Worm (Caenorhabditis elegans) whole organism, young adult: ENCODE data around the gene alx-1.

Experiments used
- B0336.3 ChIP-seq: fragments of 200-800 bp; sonication (Bioruptor generic); IDR thresholded peaks from 2 replicates; pipeline ENCODE4 v1.3.6; 2022; ENCODE audit warnings: missing genetic modification characterization, missing compliant biosample characterization
- C17E4.6 ChIP-seq: fragments of 200-800 bp; sonication (Bioruptor generic); IDR thresholded peaks from 2 replicates; pipeline ENCODE4 v1.3.6; 2022; ENCODE audit warnings: missing genetic modification reagents, missing genetic modification characterization, missing compliant biosample characterization
- F22D6.2 ChIP-seq: sonication (generic microtip); optimal IDR thresholded peaks from 2 replicates; lab custom pipeline; 2016; ENCODE audit warnings: mild to moderate bottlenecking, missing genetic modification characterization, missing compliant biosample characterization
- Y56A3A.18 ChIP-seq: fragments of 200-800 bp; sonication (Bioruptor generic); IDR thresholded peaks from 2 replicates; pipeline ENCODE4 v1.3.6; 2022; ENCODE audit warnings: missing genetic modification reagents, missing genetic modification characterization, missing compliant biosample characterization
- Y67H2A.10 ChIP-seq: fragments of 200-800 bp; sonication (Bioruptor generic); conservative IDR thresholded peaks from 2 replicates; pipeline ENCODE4 v1.3.6; 2022; ENCODE audit warnings: missing genetic modification reagents, missing genetic modification characterization, missing compliant biosample characterization
- aptf-3 ChIP-seq: fragments of 200-800 bp; sonication (Bioruptor generic); IDR thresholded peaks from 2 replicates; pipeline ENCODE4 v1.3.6; 2022; ENCODE audit warnings: missing genetic modification characterization, missing compliant biosample characterization
- attf-3 ChIP-seq: fragments of 200-800 bp; sonication (Bioruptor generic); conservative IDR thresholded peaks from 2 replicates; pipeline ENCODE4 v1.3.6; 2022; ENCODE audit warnings: missing genetic modification reagents, missing genetic modification characterization, missing compliant biosample characterization
- bed-1 ChIP-seq: fragments of 200-800 bp; sonication (Bioruptor generic); IDR thresholded peaks from 2 replicates; pipeline ENCODE4 v1.3.6; 2022; ENCODE audit warnings: missing genetic modification reagents, missing genetic modification characterization, missing compliant biosample characterization
- ccch-3 ChIP-seq: fragments of 200-800 bp; sonication (Bioruptor generic); optimal IDR thresholded peaks from 2 replicates; lab custom pipeline; 2018; ENCODE audit warnings: mild to moderate bottlenecking, missing genetic modification characterization, missing compliant biosample characterization
- ceh-27 ChIP-seq: fragments of 200-800 bp; sonication (Bioruptor generic); optimal IDR thresholded peaks from 2 replicates; lab custom pipeline; 2018; ENCODE audit warnings: mild to moderate bottlenecking, missing genetic modification characterization, moderate library complexity, missing compliant biosample characterization
- ceh-40 ChIP-seq: fragments of 200-800 bp; sonication (Bioruptor generic); IDR thresholded peaks from 2 replicates; pipeline ENCODE4 v1.3.6; 2022; ENCODE audit warnings: missing genetic modification characterization, missing compliant biosample characterization
- ceh-79 ChIP-seq: sonication (generic microtip); optimal IDR thresholded peaks from 2 replicates; lab custom pipeline; 2017; ENCODE audit warnings: mild to moderate bottlenecking, missing genetic modification characterization, missing compliant biosample characterization
- chd-7 ChIP-seq: sonication (generic microtip); optimal IDR thresholded peaks from 2 replicates; lab custom pipeline; 2016; ENCODE audit warnings: mild to moderate bottlenecking, missing genetic modification characterization, moderate library complexity, missing compliant biosample characterization
- die-1 ChIP-seq: sonication (generic microtip); optimal IDR thresholded peaks from 2 replicates; lab custom pipeline; 2016; ENCODE audit warnings: missing genotype, mild to moderate bottlenecking, missing genetic modification characterization, missing compliant biosample characterization
- efl-1 ChIP-seq: fragments of 150-350 bp; optimal IDR thresholded peaks from 2 replicates; lab custom pipeline; 2014; ENCODE audit warnings: missing biosample characterization, missing genetic modification reagents, missing genetic modification characterization
- ekl-4 ChIP-seq: fragments of 200-800 bp; sonication (Bioruptor generic); IDR thresholded peaks from 2 replicates; pipeline ENCODE4 v1.3.6; 2022; ENCODE audit warnings: missing genetic modification reagents, missing genetic modification characterization, missing compliant biosample characterization
- hmg-1.2 ChIP-seq: fragments of 200-800 bp; sonication (Bioruptor generic); IDR thresholded peaks from 2 replicates; pipeline ENCODE4 v1.3.6; 2022; ENCODE audit warnings: missing genetic modification reagents, missing genetic modification characterization, missing compliant biosample characterization
- lin-35 ChIP-seq, 3 experiments: fragments of 150-350 bp in 2 of 3; sonication (generic microtip) in 1 of 3; optimal IDR thresholded peaks; 2 replicates each; lab custom pipeline; 2014 to 2018; ENCODE audit warnings: missing biosample characterization in 3 of 3, missing genetic modification characterization in 3 of 3, missing genetic modification reagents in 3 of 3
- mcd-1 ChIP-seq: fragments of 200-800 bp; sonication (Bioruptor generic); IDR thresholded peaks from 2 replicates; pipeline ENCODE4 v1.3.6; 2022; ENCODE audit warnings: missing genetic modification reagents, missing genetic modification characterization, missing compliant biosample characterization
- mel-28 ChIP-seq: sonication (generic microtip); optimal IDR thresholded peaks from 2 replicates; lab custom pipeline; 2016; ENCODE audit warnings: borderline replicate concordance, mild to moderate bottlenecking, missing genetic modification characterization, missing compliant biosample characterization
- mes-4 ChIP-seq: sonication (generic microtip); optimal IDR thresholded peaks from 2 replicates; lab custom pipeline; 2016; ENCODE audit warnings: missing genotype, missing genetic modification characterization, missing compliant biosample characterization
- nfya-1 ChIP-seq: sonication (generic microtip); optimal IDR thresholded peaks from 2 replicates; lab custom pipeline; 2017; ENCODE audit warnings: antibody characterized with exemption, missing compliant biosample characterization, missing genetic modification characterization, borderline replicate concordance; ENCODE audit not compliant: insufficient read depth
- nfyb-1 ChIP-seq: fragments of 200-800 bp; sonication (Bioruptor generic); IDR thresholded peaks from 2 replicates; pipeline ENCODE4 v1.3.6; 2022; ENCODE audit warnings: missing genetic modification reagents, missing genetic modification characterization, missing compliant biosample characterization
- nhr-80 ChIP-seq: sonication (generic microtip); optimal IDR thresholded peaks from 2 replicates; lab custom pipeline; 2016; ENCODE audit warnings: missing genetic modification characterization, missing compliant biosample characterization
- nhr-90 ChIP-seq: sonication (generic microtip); optimal IDR thresholded peaks from 2 replicates; lab custom pipeline; 2016; ENCODE audit warnings: missing genotype, mild to moderate bottlenecking, missing genetic modification characterization, missing compliant biosample characterization
- pbrm-1 ChIP-seq: fragments of 200-800 bp; sonication (Bioruptor generic); IDR thresholded peaks from 2 replicates; pipeline ENCODE4 v1.3.6; 2022; ENCODE audit warnings: missing genetic modification reagents, missing genetic modification characterization, missing compliant biosample characterization
- rpc-1 ChIP-seq, 2 experiments: fragments of 150-350 bp in 1 of 2; sonication (generic microtip) in 1 of 2; optimal IDR thresholded peaks; 2 replicates each; lab custom pipeline; 2014 to 2018; ENCODE audit warnings: missing biosample characterization in 1 of 2, missing genetic modification characterization in 1 of 2, missing genetic modification reagents in 1 of 2, missing genotype in 1 of 2
- snpc-3.4 ChIP-seq: sonication (generic microtip); optimal IDR thresholded peaks from 2 replicates; lab custom pipeline; 2017; ENCODE audit warnings: missing genetic modification characterization, mild to moderate bottlenecking, missing compliant biosample characterization, antibody characterized with exemption, moderate library complexity, missing genotype, missing genetic modification reagents
- sptf-2 ChIP-seq: fragments of 200-800 bp; sonication (Bioruptor generic); optimal IDR thresholded peaks from 2 replicates; lab custom pipeline; 2018; ENCODE audit warnings: mild to moderate bottlenecking, missing genetic modification characterization, missing compliant biosample characterization
- tbp1 ChIP-seq: fragments of 200-800 bp; sonication (Bioruptor generic); optimal IDR thresholded peaks from 2 replicates; lab custom pipeline; 2018; ENCODE audit warnings: mild to moderate bottlenecking, missing genetic modification characterization, missing compliant biosample characterization
- tlf-1 ChIP-seq: fragments of 200-800 bp; sonication (Bioruptor generic); optimal IDR thresholded peaks from 2 replicates; lab custom pipeline; 2018; ENCODE audit warnings: mild to moderate bottlenecking, missing genetic modification characterization, missing compliant biosample characterization
- xnd-1 ChIP-seq: sonication (generic microtip); optimal IDR thresholded peaks from 2 replicates; lab custom pipeline; 2016; ENCODE audit warnings: missing genotype, missing genetic modification reagents, missing genetic modification characterization, missing compliant biosample characterization
- ztf-18 ChIP-seq: sonication (generic microtip); optimal IDR thresholded peaks from 2 replicates; lab custom pipeline; 2016; ENCODE audit warnings: missing genotype, mild to moderate bottlenecking, missing genetic modification characterization, missing compliant biosample characterization
- ztf-22 ChIP-seq: fragments of 200-800 bp; sonication (Bioruptor generic); optimal IDR thresholded peaks from 2 replicates; lab custom pipeline; 2018; ENCODE audit warnings: mild to moderate bottlenecking, missing genetic modification characterization, moderate library complexity, missing compliant biosample characterization
- ztf-26 ChIP-seq: sonication (generic microtip); optimal IDR thresholded peaks from 2 replicates; lab custom pipeline; 2017; ENCODE audit warnings: missing genetic modification characterization, missing compliant biosample characterization

The alx-1 gene

ce11 chrIII:9997890-9998289 lies 40.7 kb downstream of the alx-1 start, which contains the start of gene pqn-8 (continued):
- no peak for TF ChIP-seq lin-35 (GFP tag; optimal IDR thresholded peaks at IDR 0.05; lab: Kevin White, UChicago)

ce11 chrIII:9999235-9999634 lies 42.1 kb downstream of the alx-1 start, which contains the start of gene C05B5.17:
Gene C05B5.17, minus strand, starts transcription at chrIII:9999335.
- TF ChIP-seq mes-4 (tag; lab: Kevin White, UChicago) (no peak), hmg-1.2 (no peak), pbrm-1 (GFP tag; lab: Robert Waterston, UW) (no peak), ceh-40 (GFP tag; lab: Robert Waterston, UW) (no peak), ztf-18 (tag; lab: Kevin White, UChicago) (no peak), nhr-80 (no peak), ceh-79 (tag; lab: Kevin White, UChicago) (no peak)

- TF ChIP-seq rpc-1 (optimal IDR thresholded peaks at IDR 0.05; lab: Kevin White, UChicago) (no peak), rpc-1 (tag; optimal IDR thresholded peaks at IDR 0.05; lab: Kevin White, UChicago) (no peak), tlf-1 (no peak), ceh-27 (GFP tag; lab: Kevin White, UChicago) (no peak), chd-7 (tag; lab: Kevin White, UChicago) (no peak), C17E4.6 (GFP tag; lab: Robert Waterston, UW) (no peak), die-1 (tag; lab: Kevin White, UChicago) (no peak), attf-3 (GFP tag; lab: Robert Waterston, UW) (no peak), bed-1 (GFP tag; lab: Robert Waterston, UW) (no peak), ccch-3 (GFP tag; lab: Kevin White, UChicago) (no peak), nfyb-1 (GFP tag; lab: Robert Waterston, UW) (no peak), sptf-2 (no peak), mel-28 (tag; lab: Kevin White, UChicago) (no peak), Y56A3A.18 (no peak), ztf-22 (no peak), aptf-3 (GFP tag; lab: Robert Waterston, UW) (no peak)
Observed at ce11 chrIII:10000428-10000827, 43.3 kb downstream of the alx-1 start, which contains the start of gene C05B5.2. Gene C05B5.2, minus strand, starts transcription at chrIII:10000528.

- no peak for TF ChIP-seq Y67H2A.10 (GFP tag; lab: Robert Waterston, UW)
- TF ChIP-seq tbp1: no peak
- no peak for TF ChIP-seq mel-28 (tag; lab: Kevin White, UChicago)
- no peak for TF ChIP-seq nfyb-1 (GFP tag; lab: Robert Waterston, UW)
Observed at ce11 chrIII:10001060-10001459, 43.9 kb downstream of the alx-1 start, which contains the start of gene C05B5.5. Gene C05B5.5, plus strand, starts transcription at chrIII:10001360.

- TF ChIP-seq chd-7 (tag; lab: Kevin White, UChicago) (no peak), nhr-90 (tag; lab: Kevin White, UChicago) (no peak), xnd-1 (tag; lab: Kevin White, UChicago) (no peak), efl-1 (GFP tag; lab: Kevin White, UChicago) (no peak), nfya-1 (tag; lab: Kevin White, UChicago) (no peak), B0336.3 (no peak), ekl-4 (GFP tag; lab: Robert Waterston, UW) (no peak), lin-35 (GFP tag; optimal IDR thresholded peaks at IDR 0.05; lab: Kevin White, UChicago) (no peak), mcd-1 (GFP tag; lab: Robert Waterston, UW) (no peak), F22D6.2 (tag; lab: Kevin White, UChicago) (no peak), snpc-3.4 (tag; lab: Kevin White, UChicago) (no peak), ceh-79 (tag; lab: Kevin White, UChicago) (no peak), ztf-26 (no peak)
Observed at ce11 chrIII:10004213-10004612, 47.1 kb downstream of the alx-1 start, which contains the start of gene C05B5.11. Gene C05B5.11, plus strand, starts transcription at chrIII:10004513.
